Fruit fly (Drosophila melanogaster): ENCODE results near the gene Sap47.
A peak's percentile ranks its signal among the peaks of the same experiment; 100 is the strongest.

Sap47 gene

dm6 chr3R:16004015-16004414 lies 69.1 kb downstream of the Sap47 start (continued):
- TF ChIP-seq fd102C (GFP tag; optimal IDR thresholded peaks at IDR 0.05) (peak; percentile 47), CG33213 (GFP tag; optimal IDR thresholded peaks at IDR 0.05) (peak; percentile 36), CG2712 (tag; optimal IDR thresholded peaks at IDR 0.05) (peak; percentile 44), klu (GFP tag; IDR thresholded peaks at IDR 0.05) (no peak), Myb (GFP tag; optimal IDR thresholded peaks at IDR 0.05) (peak; percentile 62), Xrp1 (GFP tag; IDR thresholded peaks at IDR 0.05) (peak; percentile 67), CG13287 (GFP tag; IDR thresholded peaks at IDR 0.05; ENCODE audit: partially characterized antibody) (peak; percentile 93), CG7963 (GFP tag; IDR thresholded peaks at IDR 0.05; ENCODE audit: partially characterized antibody) (peak; percentile 48; the same call in 1 of the 3 replicates), Opbp (GFP tag; IDR thresholded peaks at IDR 0.05; ENCODE audit: partially characterized antibody) (peak; percentile 68; the same call in 2 of the 3 replicates), bigmax (GFP tag; optimal IDR thresholded peaks at IDR 0.05) (peak; percentile 26), CG18764 (GFP tag; optimal IDR thresholded peaks at IDR 0.05) (no peak), Ada2b (GFP tag; IDR thresholded peaks at IDR 0.05) (no peak), sens (GFP tag) (peak; percentile 76), Awh (GFP tag; IDR thresholded peaks at IDR 0.05) (no peak), hkb (optimal IDR thresholded peaks at IDR 0.05) (no peak), hkb (GFP tag; IDR thresholded peaks at IDR 0.05) (no peak), ATbp (GFP tag; optimal IDR thresholded peaks at IDR 0.05) (no peak), nmo (GFP tag; optimal IDR thresholded peaks at IDR 0.05) (peak; percentile 10), trem (tag; optimal IDR thresholded peaks at IDR 0.05) (peak; percentile 41), sna (GFP tag; IDR thresholded peaks at IDR 0.05; ENCODE audit: partially characterized antibody) (peak; percentile 73), hbn (GFP tag; IDR thresholded peaks at IDR 0.05; ENCODE audit: partially characterized antibody) (peak; percentile 65), CG11695 (GFP tag; IDR thresholded peaks at IDR 0.05) (no peak), chinmo (GFP tag; IDR thresholded peaks at IDR 0.05; ENCODE audit: partially characterized antibody) (peak; percentile 43; the same call in 2 of the 4 replicates), Dbx (GFP tag; IDR thresholded peaks at IDR 0.05) (0 out of 3 replicates have a peak, but pooled peaks have one; percentile 26), Lhr (GFP tag; optimal IDR thresholded peaks at IDR 0.05) (peak; percentile 73), CG16863 (GFP tag; optimal IDR thresholded peaks at IDR 0.05) (no peak), CG16813 (GFP tag; IDR thresholded peaks at IDR 0.05; ENCODE audit: partially characterized antibody) (peak; percentile 68), Dp (GFP tag; optimal IDR thresholded peaks at IDR 0.05) (no peak), bbx (GFP tag; IDR thresholded peaks at IDR 0.05; ENCODE audit: partially characterized antibody) (peak; percentile 73), Pdp1 (GFP tag; optimal IDR thresholded peaks at IDR 0.05) (peak in 1 of 2 experiments; percentile 33), Med (GFP tag) (peak; percentile 77), CG18262 (tag; optimal IDR thresholded peaks at IDR 0.05) (peak; percentile 36), CG34224 (GFP tag; IDR thresholded peaks at IDR 0.05; ENCODE audit: partially characterized antibody) (peak; percentile 81), CG8359 (GFP tag; optimal IDR thresholded peaks at IDR 0.05; ENCODE audit: borderline replicate concordance) (peak; percentile 63), CG15601 (tag; optimal IDR thresholded peaks at IDR 0.05) (peak; percentile 72), cad (GFP tag; optimal IDR thresholded peaks at IDR 0.05) (no peak), CG2202 (tag; optimal IDR thresholded peaks at IDR 0.05) (peak; percentile 29), lilli (GFP tag; optimal IDR thresholded peaks at IDR 0.05) (peak; percentile 1), CG33557 (GFP tag; optimal IDR thresholded peaks at IDR 0.05) (peak; percentile 8), tio (GFP tag; optimal IDR thresholded peaks at IDR 0.05) (no peak), phol (tag; optimal IDR thresholded peaks at IDR 0.05) (peak; percentile 6), YL-1 (GFP tag; optimal IDR thresholded peaks at IDR 0.05) (peak; percentile 34), CG10979 (tag; optimal IDR thresholded peaks at IDR 0.05) (peak; percentile 62), dimm (GFP tag; IDR thresholded peaks at IDR 0.05) (no peak), Sry-δ (GFP tag; optimal IDR thresholded peaks at IDR 0.05) (peak; percentile 1), Scr (GFP tag; IDR thresholded peaks at IDR 0.05; ENCODE audit: partially characterized antibody) (peak; percentile 53), Dref (GFP tag; IDR thresholded peaks at IDR 0.05) (no peak), sob (GFP tag; IDR thresholded peaks at IDR 0.05) (peak; percentile 62), CG10267 (tag; optimal IDR thresholded peaks at IDR 0.05) (peak; percentile 92), Ets97D (GFP tag; optimal IDR thresholded peaks at IDR 0.05) (peak; percentile 68)

Measured in whole organism, embryonic.